Fruit fly (Drosophila melanogaster): ENCODE measurements around the gene CG32532.
A peak's percentile ranks its signal among the peaks of the same experiment; 100 is the strongest.

Gene CG32532

DNA sequence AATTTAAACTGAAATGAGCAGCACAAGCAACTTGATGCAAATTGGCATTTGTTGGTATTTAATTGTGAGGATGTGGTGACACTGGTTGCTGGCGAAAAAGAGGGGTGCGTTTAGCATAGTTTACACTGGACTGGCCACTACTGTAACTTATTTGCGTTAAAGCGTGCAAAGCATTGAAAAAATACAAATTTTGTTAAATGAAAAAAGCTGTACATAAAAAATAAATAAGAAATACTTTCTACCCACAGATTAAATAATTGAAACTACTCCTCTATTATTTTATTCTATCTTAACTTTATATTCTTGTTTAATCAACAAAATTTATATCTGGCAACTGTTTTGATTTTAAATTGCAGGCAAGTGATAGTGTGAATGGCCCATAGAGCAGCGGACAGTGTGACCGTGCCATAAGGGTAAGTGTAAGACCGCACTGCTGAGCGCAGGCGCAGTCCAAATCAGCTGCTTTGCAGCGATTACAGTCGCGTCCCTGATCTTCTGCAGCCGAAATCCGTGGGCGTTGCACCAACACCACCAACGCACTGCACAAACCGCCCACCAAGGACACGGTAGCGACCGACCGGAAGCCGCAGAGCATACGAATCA lies 18.5 kb upstream of the CG32532 start, which contains the start of the genes Grip84 and car:
Gene Grip84, minus strand, starts transcription at position 51 of the 603 bp plus-strand sequence.
Gene car, plus strand, starts transcription at position 306 of the 603 bp plus-strand sequence.
- TF ChIP-seq CG8301 (tag; optimal IDR thresholded peaks at IDR 0.05) (no peak), Ets98B (GFP tag; IDR thresholded peaks at IDR 0.05) (no peak; the same call in 1 of the 2 replicates), EcR (GFP tag; optimal IDR thresholded peaks at IDR 0.05) (no peak), gl (tag; optimal IDR thresholded peaks at IDR 0.05) (no peak), CG14655 (GFP tag; optimal IDR thresholded peaks at IDR 0.05) (no peak), CG10348 (GFP tag; IDR thresholded peaks at IDR 0.05) (peak; percentile 14; the same call in 1 of the 2 replicates), Pif1A (GFP tag; optimal IDR thresholded peaks at IDR 0.05) (no peak), Pif1B (GFP tag; optimal IDR thresholded peaks at IDR 0.05) (no peak), Snoo (tag; optimal IDR thresholded peaks at IDR 0.05) (no peak), fd96Ca (GFP tag; IDR thresholded peaks at IDR 0.05) (0 out of 3 replicates have a peak, but pooled peaks have one; percentile 48), CG4496 (GFP tag; IDR thresholded peaks at IDR 0.05) (no peak; the same call in 2 of the 3 replicates), CG13204 (GFP tag; optimal IDR thresholded peaks at IDR 0.05) (no peak), CG8159 (tag; optimal IDR thresholded peaks at IDR 0.05) (no peak), D1 (tag; optimal IDR thresholded peaks at IDR 0.05) (no peak), CG9948 (tag; optimal IDR thresholded peaks at IDR 0.05) (peak; percentile 65), CG12605 (GFP tag; IDR thresholded peaks at IDR 0.05) (peak; percentile 49; the same call in 1 of the 2 replicates), CG34367 (tag; optimal IDR thresholded peaks at IDR 0.05) (peak; percentile 39), CG17806 (tag; optimal IDR thresholded peaks at IDR 0.05) (peak; percentile 56), rn (GFP tag; IDR thresholded peaks at IDR 0.05) (no peak), CG32121 (GFP tag; IDR thresholded peaks at IDR 0.05) (peak; percentile 40), CG15710 (tag; optimal IDR thresholded peaks at IDR 0.05) (peak; percentile 58)

- TF ChIP-seq CG9948 (tag; optimal IDR thresholded peaks at IDR 0.05) = no peak
These were observed 2.3 kb upstream of the CG32532 start for dm6 chrX:19549570-19549969.

DNA sequence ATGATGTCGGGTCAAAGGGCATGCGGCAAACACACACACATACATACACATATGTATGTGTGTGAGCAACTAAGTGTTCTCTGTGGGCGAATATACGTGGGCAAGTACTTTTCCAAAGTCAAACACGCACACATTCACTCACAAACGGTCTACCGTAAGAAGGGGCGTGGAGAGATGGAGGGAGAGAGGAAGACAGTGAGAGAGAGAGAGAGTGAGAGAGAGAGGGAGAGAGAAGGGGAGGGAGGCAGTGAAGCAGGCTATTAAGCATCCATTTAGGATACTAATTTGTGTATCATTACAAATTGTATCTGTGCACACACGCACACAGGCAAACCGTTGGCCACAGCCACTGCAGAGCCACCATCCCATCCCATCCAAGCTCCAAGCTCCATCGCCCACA lies 1.2 kb upstream of the CG32532 start:
- no peak for TF ChIP-seq CG32121 (GFP tag; IDR thresholded peaks at IDR 0.05)
- no peak for TF ChIP-seq fd96Ca (GFP tag; IDR thresholded peaks at IDR 0.05)
- TF ChIP-seq CG15710 (tag; optimal IDR thresholded peaks at IDR 0.05) = no peak
- TF ChIP-seq D1 (tag; optimal IDR thresholded peaks at IDR 0.05) = no peak
- TF ChIP-seq CG9948 (tag; optimal IDR thresholded peaks at IDR 0.05) = no peak

dm6 chrX:19546658-19547038 lies 634 bp downstream of the CG32532 start:
- TF ChIP-seq CG12605 (GFP tag; IDR thresholded peaks at IDR 0.05) (no peak), CG8159 (tag; optimal IDR thresholded peaks at IDR 0.05) (no peak), CG32121 (GFP tag; IDR thresholded peaks at IDR 0.05) (no peak), Pif1A (GFP tag; optimal IDR thresholded peaks at IDR 0.05) (no peak), D1 (tag; optimal IDR thresholded peaks at IDR 0.05) (no peak), Snoo (tag; optimal IDR thresholded peaks at IDR 0.05) (no peak), CG8301 (tag; optimal IDR thresholded peaks at IDR 0.05) (no peak), rn (GFP tag; IDR thresholded peaks at IDR 0.05) (no peak)

DNA sequence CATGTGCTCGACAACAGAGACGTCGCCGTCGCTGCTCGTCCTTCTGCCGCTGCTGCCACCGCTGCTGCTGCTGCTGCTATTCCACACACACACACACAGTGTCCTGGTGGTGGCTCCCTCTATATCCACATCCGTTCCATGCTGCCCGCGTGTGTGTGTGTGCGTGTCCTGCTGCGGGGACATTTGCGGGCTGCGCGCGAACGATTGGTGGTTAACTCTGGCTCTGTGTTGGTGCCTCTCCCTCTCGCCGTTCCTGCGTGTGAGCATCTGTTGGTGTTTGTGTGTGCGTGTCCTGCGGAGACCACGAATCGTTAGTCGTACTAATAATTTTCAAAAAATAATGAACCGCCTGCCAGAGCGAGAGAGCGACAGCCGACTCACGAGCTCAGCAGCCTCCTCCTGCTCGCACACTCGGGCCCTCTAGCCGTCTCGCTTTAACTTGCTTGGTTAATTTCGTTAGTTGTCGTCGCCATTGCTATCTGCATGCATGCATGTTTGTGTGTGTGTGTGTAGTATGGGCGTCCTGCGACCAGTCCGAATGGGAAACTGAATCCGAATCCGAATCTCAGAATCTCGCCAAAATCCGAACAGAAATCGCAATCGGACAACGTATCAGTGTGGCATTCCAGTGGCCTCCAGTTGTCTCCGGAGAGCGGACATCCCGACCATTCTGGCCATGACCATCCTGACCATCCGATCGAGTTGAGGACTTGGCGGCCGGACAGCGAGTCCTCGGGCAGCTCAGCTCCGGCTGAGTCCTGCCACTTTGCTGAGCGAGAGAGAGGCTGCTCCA lies 1.2 kb downstream of the CG32532 start:
- TF ChIP-seq CG9948 (tag; optimal IDR thresholded peaks at IDR 0.05) (no peak), CG4496 (GFP tag; IDR thresholded peaks at IDR 0.05) (no peak), CG8159 (tag; optimal IDR thresholded peaks at IDR 0.05) (no peak)

DNA sequence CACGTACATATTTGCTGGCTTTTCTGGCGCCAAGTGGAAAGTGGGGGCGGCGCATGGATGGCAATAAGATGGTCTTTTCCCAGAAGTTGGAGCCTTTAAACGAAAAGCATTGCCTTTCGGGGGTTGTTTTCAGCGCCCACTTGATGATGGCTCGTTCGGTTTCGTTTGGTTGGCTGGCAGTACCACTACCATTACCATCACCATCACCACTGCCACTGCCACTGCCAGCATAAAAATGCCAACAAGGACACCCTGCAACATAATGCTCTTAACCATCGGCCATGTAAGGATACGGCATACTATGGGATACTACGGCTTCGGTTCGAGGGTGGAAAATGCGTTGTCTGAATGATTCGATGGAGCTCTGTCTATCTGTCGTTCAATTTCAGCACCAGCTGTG lies 11.9 kb downstream of the CG32532 start:
- TF ChIP-seq CG8301 (tag; optimal IDR thresholded peaks at IDR 0.05) = no peak
- TF ChIP-seq Snoo (tag; optimal IDR thresholded peaks at IDR 0.05) = no peak
- TF ChIP-seq CG10348 (GFP tag; IDR thresholded peaks at IDR 0.05) = no peak

- TF ChIP-seq CG17806 (tag; optimal IDR thresholded peaks at IDR 0.05) (no peak), Pif1A (GFP tag; optimal IDR thresholded peaks at IDR 0.05) (no peak), CG34367 (tag; optimal IDR thresholded peaks at IDR 0.05) (no peak)
These were observed 15.6 kb downstream of the CG32532 start, which contains the start of gene CG12231 for dm6 chrX:19531642-19532041. Gene CG12231 (minus strand): TSS chrX:19531742.

Data from whole organism, pupa.